Fruit fly (Drosophila melanogaster): ENCODE data around the gene pkaap.
A peak's percentile ranks its signal among the peaks of the same experiment; 100 is the strongest.

DNA sequence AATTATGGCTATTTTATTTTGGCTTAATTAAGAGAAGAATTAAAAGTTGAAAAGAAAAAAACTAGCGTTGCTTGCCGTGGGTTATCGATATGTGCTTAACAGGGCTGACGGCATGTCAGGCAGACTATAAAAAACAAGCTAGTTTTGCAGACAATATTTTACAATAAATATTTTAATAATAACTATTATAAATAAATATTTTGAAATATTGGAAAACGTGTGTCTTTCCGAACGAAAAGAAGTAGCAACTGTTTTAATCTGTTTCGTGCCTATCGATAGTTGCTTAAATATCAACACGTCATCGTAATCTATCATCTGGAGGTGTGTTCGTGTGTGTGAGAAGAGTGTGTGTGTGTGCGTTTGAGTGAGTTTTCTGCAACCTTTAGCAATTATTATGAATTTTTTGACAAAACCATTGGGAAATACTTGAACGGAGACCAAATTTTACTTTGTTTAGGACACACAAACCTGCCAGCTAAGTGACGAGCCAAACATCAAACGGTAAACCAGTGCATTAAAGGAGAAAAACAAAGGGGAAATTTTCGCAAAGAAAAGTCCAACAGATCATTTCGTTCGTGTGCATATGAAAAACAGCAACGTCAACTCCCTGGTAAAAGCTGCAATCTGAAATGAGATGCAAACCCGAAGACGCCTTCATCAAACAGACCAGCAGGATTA is 19.1 kb downstream of the pkaap start, which contains the start of the genes CG5861 and Syx5:
- TF ChIP-seq sage (GFP tag; optimal IDR thresholded peaks at IDR 0.05) (peak; percentile 63), Hr78 (GFP tag; optimal IDR thresholded peaks at IDR 0.05) (no peak), pan (optimal IDR thresholded peaks at IDR 0.05) (no peak), dmrt93B (GFP tag; optimal IDR thresholded peaks at IDR 0.05) (no peak), psq (GFP tag; optimal IDR thresholded peaks at IDR 0.05) (peak; percentile 66), Myc (optimal IDR thresholded peaks at IDR 0.05) (peak; percentile 38), woc (GFP tag; optimal IDR thresholded peaks at IDR 0.05) (peak; percentile 45), rgr (GFP tag; optimal IDR thresholded peaks at IDR 0.05) (peak; percentile 61), Abd-B (GFP tag; optimal IDR thresholded peaks at IDR 0.05) (no peak), Dif (GFP tag; optimal IDR thresholded peaks at IDR 0.05; ENCODE audit: partially characterized antibody) (peak; percentile 8)
